Fruit fly (Drosophila melanogaster) whole organism, prepupa: ENCODE results near the gene CG7523.

ENCODE experiments used
- Blimp-1 ChIP-seq: fragments of 200-800 bp; sonication (Bioruptor generic); optimal IDR thresholded peaks from 3 replicates; lab custom pipeline; 2017; ENCODE audit warnings: missing biosample characterization, missing genetic modification characterization, mild to moderate bottlenecking, moderate library complexity, missing genetic modification reagents
- CG10631 ChIP-seq: fragments of 200-800 bp; sonication (Bioruptor generic); optimal IDR thresholded peaks from 2 replicates; lab custom pipeline; 2016; ENCODE audit warnings: missing biosample characterization, missing genetic modification characterization
- CG11762 ChIP-seq: fragments of 200-800 bp; sonication (Bioruptor generic); optimal IDR thresholded peaks from 3 replicates; lab custom pipeline; 2016; ENCODE audit warnings: missing biosample characterization, missing genetic modification characterization; ENCODE audit not compliant: insufficient read depth
- CG11902 ChIP-seq: fragments of 200-800 bp; sonication (Bioruptor generic); optimal IDR thresholded peaks from 3 replicates; lab custom pipeline; 2016; ENCODE audit warnings: missing biosample characterization, missing genetic modification characterization
- CG1621 ChIP-seq: fragments of 200-800 bp; sonication (Bioruptor generic); optimal IDR thresholded peaks from 3 replicates; lab custom pipeline; 2018; ENCODE audit warnings: missing biosample characterization, mild to moderate bottlenecking, missing genetic modification characterization
- CG16779 ChIP-seq: fragments of 200-800 bp; sonication (Bioruptor generic); optimal IDR thresholded peaks from 3 replicates; lab custom pipeline; 2017; ENCODE audit warnings: missing biosample characterization, mild to moderate bottlenecking, missing genetic modification characterization
- CG31627 ChIP-seq: fragments of 200-800 bp; sonication (Bioruptor generic); optimal IDR thresholded peaks from 3 replicates; lab custom pipeline; 2016; ENCODE audit warnings: missing biosample characterization, missing genetic modification characterization
- CG34406 ChIP-seq: fragments of 200-800 bp; sonication (Bioruptor generic); optimal IDR thresholded peaks from 3 replicates; lab custom pipeline; 2016; ENCODE audit warnings: missing biosample characterization, missing genetic modification characterization
- CG6163 ChIP-seq: fragments of 200-800 bp; sonication (Bioruptor generic); IDR thresholded peaks from 3 replicates; pipeline ENCODE4 v1.3.6; 2022; ENCODE audit warnings: missing biosample characterization, missing genetic modification characterization
- CG6276 ChIP-seq: fragments of 200-800 bp; sonication (Bioruptor generic); optimal IDR thresholded peaks from 2 replicates; lab custom pipeline; 2017; ENCODE audit warnings: missing biosample characterization, mild to moderate bottlenecking, missing genetic modification characterization
- CG6808 ChIP-seq: fragments of 200-800 bp; sonication (Bioruptor generic); optimal IDR thresholded peaks from 3 replicates; lab custom pipeline; 2017; ENCODE audit warnings: missing biosample characterization, missing genetic modification characterization, mild to moderate bottlenecking, moderate library complexity, missing genetic modification reagents
- CG6854 ChIP-seq: fragments of 200-800 bp; sonication (Bioruptor generic); optimal IDR thresholded peaks from 2 replicates; lab custom pipeline; 2017; ENCODE audit warnings: missing biosample characterization, mild to moderate bottlenecking, missing genetic modification characterization
- CG7368 ChIP-seq: fragments of 200-800 bp; sonication (Bioruptor generic); optimal IDR thresholded peaks from 3 replicates; lab custom pipeline; 2016; ENCODE audit warnings: missing biosample characterization, missing genetic modification characterization
- CG8119 ChIP-seq: fragments of 200-800 bp; sonication (Bioruptor generic); IDR thresholded peaks from 3 replicates; pipeline ENCODE4 v1.3.6; 2022; ENCODE audit warnings: missing biosample characterization, missing genetic modification characterization
- CG8319 ChIP-seq: fragments of 200-800 bp; sonication (Bioruptor generic); optimal IDR thresholded peaks from 3 replicates; lab custom pipeline; 2016; ENCODE audit warnings: missing biosample characterization, missing genetic modification characterization
- CG8632 ChIP-seq: fragments of 200-800 bp; sonication (Bioruptor generic); optimal IDR thresholded peaks from 3 replicates; lab custom pipeline; 2016; ENCODE audit warnings: missing biosample characterization, missing genetic modification characterization
- CG9139 ChIP-seq: fragments of 200-800 bp; sonication (Bioruptor generic); optimal IDR thresholded peaks from 3 replicates; lab custom pipeline; 2017; ENCODE audit warnings: missing biosample characterization, mild to moderate bottlenecking, missing genetic modification characterization
- Eip75B ChIP-seq: fragments of 200-800 bp; sonication (Bioruptor generic); optimal IDR thresholded peaks from 3 replicates; lab custom pipeline; 2016; ENCODE audit warnings: missing biosample characterization, missing genetic modification characterization
- Eip78C ChIP-seq: fragments of 200-800 bp; sonication (Bioruptor generic); peaks from one replicate; lab custom pipeline; 2016; ENCODE audit warnings: missing biosample characterization, missing genetic modification characterization
- Eip93F ChIP-seq: fragments of 200-800 bp; sonication (Bioruptor generic); optimal IDR thresholded peaks from 2 replicates; lab custom pipeline; 2016; ENCODE audit warnings: missing biosample characterization, mild to moderate bottlenecking, missing genetic modification characterization
- Ets96B ChIP-seq: fragments of 200-800 bp; optimal IDR thresholded peaks from 2 replicates; lab custom pipeline; 2019; ENCODE audit warnings: missing biosample characterization, mild to moderate bottlenecking, missing genetic modification characterization, moderate library complexity
- Gug ChIP-seq: fragments of 200-800 bp; sonication (Bioruptor generic); IDR thresholded peaks from 2 replicates; pipeline ENCODE4 v1.3.6; 2022; ENCODE audit warnings: missing biosample characterization, missing genetic modification characterization
- Hr38 ChIP-seq: sonication (Bioruptor generic); optimal IDR thresholded peaks from 2 replicates; lab custom pipeline; 2016; ENCODE audit warnings: missing biosample characterization, missing genetic modification characterization
- Hr39 ChIP-seq: fragments of 200-800 bp; sonication (Bioruptor generic); optimal IDR thresholded peaks from 2 replicates; lab custom pipeline; 2016; ENCODE audit warnings: missing biosample characterization, missing genetic modification characterization
- Lpt ChIP-seq: fragments of 200-800 bp; sonication (Bioruptor generic); optimal IDR thresholded peaks from 3 replicates; lab custom pipeline; 2016; ENCODE audit warnings: missing biosample characterization, missing genetic modification characterization
- Met ChIP-seq: fragments of 200-800 bp; sonication (Bioruptor generic); optimal IDR thresholded peaks from 3 replicates; lab custom pipeline; 2016; ENCODE audit warnings: missing biosample characterization, missing genetic modification characterization
- OdsH ChIP-seq: fragments of 200-800 bp; sonication (Bioruptor generic); optimal IDR thresholded peaks from 3 replicates; lab custom pipeline; 2016; ENCODE audit warnings: missing biosample characterization, missing genetic modification characterization
- Smox ChIP-seq: fragments of 200-800 bp; sonication (Bioruptor generic); optimal IDR thresholded peaks from 3 replicates; lab custom pipeline; 2016; ENCODE audit warnings: missing biosample characterization, missing genetic modification characterization
- Sox14 ChIP-seq: fragments of 200-800 bp; sonication (Bioruptor generic); optimal IDR thresholded peaks from 3 replicates; lab custom pipeline; 2016; ENCODE audit warnings: missing biosample characterization, missing genetic modification characterization
- achi ChIP-seq: fragments of 200-800 bp; sonication (Bioruptor generic); optimal IDR thresholded peaks from 3 replicates; lab custom pipeline; 2016; ENCODE audit warnings: missing biosample characterization, missing genetic modification characterization
- acj6 ChIP-seq: fragments of 200-800 bp; sonication (Bioruptor generic); optimal IDR thresholded peaks from 3 replicates; lab custom pipeline; 2016; ENCODE audit warnings: missing biosample characterization, missing genetic modification characterization
- cyc ChIP-seq: fragments of 200-800 bp; sonication (Bioruptor generic); optimal IDR thresholded peaks from 3 replicates; lab custom pipeline; 2016; ENCODE audit warnings: missing biosample characterization, missing genetic modification characterization
- dac ChIP-seq: fragments of 200-800 bp; sonication (Bioruptor generic); optimal IDR thresholded peaks from 2 replicates; lab custom pipeline; 2017; ENCODE audit warnings: missing biosample characterization, mild to moderate bottlenecking, missing genetic modification characterization
- dsx ChIP-seq: fragments of 200-800 bp; optimal IDR thresholded peaks from 3 replicates; lab custom pipeline; 2019; ENCODE audit warnings: missing biosample characterization, mild to moderate bottlenecking, missing genetic modification characterization, moderate library complexity; ENCODE audit not compliant: poor library complexity, severe bottlenecking
- fd59A ChIP-seq: fragments of 200-800 bp; sonication (Bioruptor generic); optimal IDR thresholded peaks from 2 replicates; lab custom pipeline; 2017; ENCODE audit warnings: missing biosample characterization, mild to moderate bottlenecking, missing genetic modification characterization, missing genetic modification reagents
- fd85E ChIP-seq: fragments of 200-800 bp; sonication (Bioruptor generic); optimal IDR thresholded peaks from 3 replicates; lab custom pipeline; 2016; ENCODE audit warnings: missing biosample characterization, missing genetic modification characterization
- fkh ChIP-seq: fragments of 200-800 bp; sonication (Bioruptor generic); optimal IDR thresholded peaks from 3 replicates; lab custom pipeline; 2017; ENCODE audit warnings: missing biosample characterization, mild to moderate bottlenecking, missing genetic modification characterization, moderate library complexity
- lz ChIP-seq: fragments of 200-800 bp; sonication (Bioruptor generic); optimal IDR thresholded peaks from 3 replicates; lab custom pipeline; 2016; ENCODE audit warnings: missing biosample characterization, missing genetic modification characterization
- pdm3 ChIP-seq: fragments of 200-800 bp; sonication (Bioruptor generic); optimal IDR thresholded peaks from 3 replicates; lab custom pipeline; 2016; ENCODE audit warnings: missing biosample characterization, missing genetic modification characterization
- salr ChIP-seq, 2 experiments: fragments of 200-800 bp; sonication (Bioruptor generic); optimal IDR thresholded peaks; 3 replicates each; lab custom pipeline; 2016 to 2018; ENCODE audit warnings: missing biosample characterization in 2 of 2, missing genetic modification characterization in 2 of 2, mild to moderate bottlenecking in 1 of 2
- spab ChIP-seq: fragments of 200-800 bp; sonication (Bioruptor generic); optimal IDR thresholded peaks from 2 replicates; lab custom pipeline; 2017; ENCODE audit warnings: missing biosample characterization, mild to moderate bottlenecking, missing genetic modification characterization, missing genetic modification reagents
- ss ChIP-seq, 2 experiments: fragments of 200-800 bp; sonication (Bioruptor generic); optimal IDR thresholded peaks; 2 replicates in 1 of 2; 3 replicates in 1 of 2; lab custom pipeline; 2017 to 2018; ENCODE audit warnings: mild to moderate bottlenecking in 2 of 2, missing biosample characterization in 2 of 2, missing genetic modification characterization in 2 of 2, moderate library complexity in 1 of 2
- topi ChIP-seq: fragments of 200-800 bp; sonication (Bioruptor generic); optimal IDR thresholded peaks from 3 replicates; lab custom pipeline; 2016; ENCODE audit warnings: missing biosample characterization, missing genetic modification characterization
- vri ChIP-seq: fragments of 200-800 bp; sonication (Bioruptor generic); optimal IDR thresholded peaks from 3 replicates; lab custom pipeline; 2016; ENCODE audit warnings: missing biosample characterization, mild to moderate bottlenecking, missing genetic modification characterization

Gene CG7523

dm6 chr3R:17703024-17703690, 32.5 kb upstream of the CG7523 start (continued):
- TF ChIP-seq vri (GFP tag; lab: Kevin White, UChicago) (peak; percentile 67), Smox (GFP tag; lab: Kevin White, UChicago) (peak; percentile 94), dac (GFP tag; lab: Kevin White, UChicago) (peak; percentile 83), CG6854 (GFP tag; lab: Kevin White, UChicago) (peak; percentile 22), CG10631 (GFP tag; lab: Kevin White, UChicago) (peak; percentile 96), Sox14 (GFP tag; lab: Kevin White, UChicago) (peak; percentile 97), topi (GFP tag; lab: Kevin White, UChicago) (peak; percentile 96), CG34406 (GFP tag; lab: Kevin White, UChicago) (peak; percentile 94), ss (GFP tag; optimal IDR thresholded peaks at IDR 0.05; lab: Kevin White, UChicago) (peak; percentile 86 to 91), cyc (GFP tag; lab: Kevin White, UChicago) (peak; percentile 95), salr (GFP tag; optimal IDR thresholded peaks at IDR 0.05; lab: Kevin White, UChicago) (peak; percentile 78 to 98), spab (GFP tag; lab: Kevin White, UChicago) (peak; percentile 94), fkh (no peak), CG8319 (peak; percentile 93), CG7368 (peak; percentile 95), CG1621 (tag; lab: Kevin White, UChicago) (peak; percentile 78), CG6163 (peak; percentile 91), Eip93F (GFP tag; lab: Kevin White, UChicago) (peak; percentile 26), CG8632 (GFP tag; lab: Kevin White, UChicago) (peak; percentile 94)

dm6 chr3R:17701971-17702845, 31.5 kb upstream of the CG7523 start:
- TF ChIP-seq CG6854 (GFP tag; lab: Kevin White, UChicago) (peak; percentile 66), dsx (peak; percentile 63), spab (GFP tag; lab: Kevin White, UChicago) (peak; percentile 77), CG6276 (GFP tag; lab: Kevin White, UChicago) (peak; percentile 3), vri (GFP tag; lab: Kevin White, UChicago) (peak; percentile 15), CG16779 (tag; lab: Kevin White, UChicago) (peak; percentile 34), CG9139 (peak; percentile 39), acj6 (GFP tag; lab: Kevin White, UChicago) (peak; percentile 87), Gug (GFP tag; lab: Robert Waterston, UW) (no peak), pdm3 (GFP tag; lab: Kevin White, UChicago) (peak; percentile 86), lz (GFP tag; lab: Kevin White, UChicago) (peak; percentile 75), Hr39 (GFP tag; lab: Kevin White, UChicago) (peak; percentile 63), OdsH (GFP tag; lab: Kevin White, UChicago) (peak; percentile 86), Hr38 (no peak), salr (GFP tag; optimal IDR thresholded peaks at IDR 0.05; lab: Kevin White, UChicago) (peak; percentile 68 to 69), cyc (GFP tag; lab: Kevin White, UChicago) (peak; percentile 58), CG8319 (peak; percentile 66), Ets96B (tag; lab: Kevin White, UChicago) (peak; percentile 83), CG10631 (GFP tag; lab: Kevin White, UChicago) (peak; percentile 84), CG11902 (GFP tag; lab: Kevin White, UChicago) (peak; percentile 24), fd59A (peak; percentile 91), topi (GFP tag; lab: Kevin White, UChicago) (peak; percentile 55), CG8119 (GFP tag; lab: Robert Waterston, UW) (peak; percentile 74), Met (GFP tag; lab: Kevin White, UChicago) (peak; percentile 77), Lpt (no peak), Eip75B (GFP tag; lab: Kevin White, UChicago) (peak; percentile 84), CG6163 (no peak), fkh (no peak), CG6808 (peak; percentile 65), achi (GFP tag; lab: Kevin White, UChicago) (peak; percentile 74), fd85E (GFP tag; lab: Kevin White, UChicago) (no peak), CG11762 (GFP tag; lab: Kevin White, UChicago) (peak; percentile 52), Eip93F (GFP tag; lab: Kevin White, UChicago) (no peak), Eip78C (GFP tag; lab: Kevin White, UChicago) (peak; percentile 95), CG7368 (peak; percentile 53), Blimp-1 (GFP tag; lab: Kevin White, UChicago) (peak; percentile 5), Smox (GFP tag; lab: Kevin White, UChicago) (peak; percentile 73), CG31627 (GFP tag; lab: Kevin White, UChicago) (peak; percentile 75)
